Fruit fly (Drosophila melanogaster): ENCODE measurements around the gene CG33494.

- TF ChIP-seq corto (GFP tag; optimal IDR thresholded peaks at IDR 0.05) (no peak), fd102C (GFP tag; optimal IDR thresholded peaks at IDR 0.05) (no peak), psq (GFP tag; optimal IDR thresholded peaks at IDR 0.05) (no peak), sc (optimal IDR thresholded peaks at IDR 0.05) (no peak), sc (GFP tag; optimal IDR thresholded peaks at IDR 0.05) (no peak), Dip2 (GFP tag; IDR thresholded peaks at IDR 0.05) (no peak), grau (tag; optimal IDR thresholded peaks at IDR 0.05) (no peak)
Measured at dm6 chr3R:25490375-25490774, 4.6 kb downstream of the CG33494 start.
